Fruit fly (Drosophila melanogaster): Measurements from ENCODE around the gene Zip71B.

Gene Zip71B

dm6 chr3L:14977536-14978495 lies 14.3 kb upstream of the Zip71B start (continued):
- TF ChIP-seq gro (GFP tag; optimal IDR thresholded peaks at IDR 0.05) (no peak), vfl (GFP tag; optimal IDR thresholded peaks at IDR 0.05) (no peak), CG11695 (GFP tag; IDR thresholded peaks at IDR 0.05) (0 out of 3 replicates have a peak, but pooled peaks have one; percentile 8), MTF-1 (GFP tag; optimal IDR thresholded peaks at IDR 0.05; ENCODE audit: borderline replicate concordance) (peak; percentile 38), Ptx1 (GFP tag; IDR thresholded peaks at IDR 0.05) (peak; percentile 49), YL-1 (GFP tag; optimal IDR thresholded peaks at IDR 0.05) (peak; percentile 35), CG3163 (GFP tag; optimal IDR thresholded peaks at IDR 0.05) (no peak), Camta (GFP tag; optimal IDR thresholded peaks at IDR 0.05) (no peak), amos (GFP tag; IDR thresholded peaks at IDR 0.05; ENCODE audit: partially characterized antibody) (peak; percentile 41; the same call in 1 of the 2 replicates), ind (GFP tag; optimal IDR thresholded peaks at IDR 0.05) (peak; percentile 5), CG10654 (GFP tag; optimal IDR thresholded peaks at IDR 0.05) (peak; percentile 11), dimm (GFP tag; IDR thresholded peaks at IDR 0.05) (no peak), dmrt11E (tag; optimal IDR thresholded peaks at IDR 0.05) (peak; percentile 78), fd96Cb (tag; optimal IDR thresholded peaks at IDR 0.05) (peak; percentile 42), hbn (GFP tag; IDR thresholded peaks at IDR 0.05; ENCODE audit: partially characterized antibody) (0 out of 2 replicates have a peak, but pooled peaks have one; percentile 33), exex (tag; optimal IDR thresholded peaks at IDR 0.05) (peak; percentile 4), CG11085 (GFP tag; IDR thresholded peaks at IDR 0.05) (no peak), CG4404 (GFP tag; IDR thresholded peaks at IDR 0.05) (0 out of 2 replicates have a peak, but pooled peaks have one; percentile 29), CG10462 (GFP tag; optimal IDR thresholded peaks at IDR 0.05) (peak; percentile 27), CG7987 (GFP tag; optimal IDR thresholded peaks at IDR 0.05) (no peak), lab (GFP tag; optimal IDR thresholded peaks at IDR 0.05) (peak; percentile 53), Stat92E (GFP tag; optimal IDR thresholded peaks at IDR 0.05) (peak in 1 of 3 experiments; percentile 7), abd-A (tag; optimal IDR thresholded peaks at IDR 0.05) (peak; percentile 63), CG1233 (GFP tag; optimal IDR thresholded peaks at IDR 0.05) (peak; percentile 30), CG18764 (GFP tag; optimal IDR thresholded peaks at IDR 0.05) (no peak), nerfin-2 (GFP tag; IDR thresholded peaks at IDR 0.05; ENCODE audit: partially characterized antibody) (0 out of 2 replicates have a peak, but pooled peaks have one; percentile 18), H2.0 (GFP tag; IDR thresholded peaks at IDR 0.05) (0 out of 2 replicates have a peak, but pooled peaks have one; percentile 11), dmrt99B (tag; optimal IDR thresholded peaks at IDR 0.05) (peak; percentile 46), CG32772 (GFP tag; IDR thresholded peaks at IDR 0.05) (peak; percentile 36; the same call in 1 of the 2 replicates), CG30020 (tag; optimal IDR thresholded peaks at IDR 0.05) (peak; percentile 20), CG1602 (GFP tag; optimal IDR thresholded peaks at IDR 0.05) (peak; percentile 61), ftz-f1 (GFP tag; optimal IDR thresholded peaks at IDR 0.05) (peak; percentile 28), Lpt (GFP tag; optimal IDR thresholded peaks at IDR 0.05) (no peak), pnt (GFP tag; optimal IDR thresholded peaks at IDR 0.05) (peak; percentile 47), tll (GFP tag; optimal IDR thresholded peaks at IDR 0.05) (peak in 1 of 2 experiments; percentile 93), grau (tag; optimal IDR thresholded peaks at IDR 0.05) (peak; percentile 45), pum (GFP tag; optimal IDR thresholded peaks at IDR 0.05) (peak; percentile 51), CG4617 (GFP tag; optimal IDR thresholded peaks at IDR 0.05; ENCODE audit: borderline replicate concordance) (peak; percentile 3), CG4707 (GFP tag; optimal IDR thresholded peaks at IDR 0.05) (peak; percentile 15), Lim3 (GFP tag; IDR thresholded peaks at IDR 0.05) (no peak), da (GFP tag; optimal IDR thresholded peaks at IDR 0.05) (no peak), CG7786 (GFP tag; optimal IDR thresholded peaks at IDR 0.05) (peak; percentile 32), hkb (optimal IDR thresholded peaks at IDR 0.05) (no peak), hkb (GFP tag; IDR thresholded peaks at IDR 0.05) (peak; percentile 68), Ada2b (GFP tag; IDR thresholded peaks at IDR 0.05) (0 out of 2 replicates have a peak, but pooled peaks have one; percentile 6), Rfx (GFP tag; IDR thresholded peaks at IDR 0.05) (peak; percentile 16; the same call in 1 of the 2 replicates), ab (GFP tag; optimal IDR thresholded peaks at IDR 0.05) (no peak)
